Worm (Caenorhabditis elegans) whole organism, L1 larva: ENCODE measurements around the gene fbf-2.

ENCODE experiments used
- C04F5.9 ChIP-seq: sonication (generic microtip); optimal IDR thresholded peaks from 2 replicates; lab custom pipeline; 2016; ENCODE audit warnings: missing genetic modification characterization, missing compliant biosample characterization
- C34B4.2 ChIP-seq: sonication (generic microtip); optimal IDR thresholded peaks from 2 replicates; lab custom pipeline; 2017; ENCODE audit warnings: mild to moderate bottlenecking, missing genetic modification characterization, missing compliant biosample characterization
- F16B12.6 ChIP-seq: fragments of 150-350 bp; optimal IDR thresholded peaks from 2 replicates; lab custom pipeline; 2014; ENCODE audit warnings: missing biosample characterization, missing genetic modification characterization
- Y116A8C.19 ChIP-seq: sonication (generic microtip); optimal IDR thresholded peaks from 2 replicates; lab custom pipeline; 2016; ENCODE audit warnings: missing compliant biosample characterization, missing genetic modification characterization, borderline replicate concordance
- aly-2 ChIP-seq: fragments of 150-350 bp; optimal IDR thresholded peaks from 2 replicates; lab custom pipeline; 2014; ENCODE audit warnings: missing biosample characterization, missing genetic modification characterization
- ama-1 ChIP-seq: fragments of 150-350 bp; optimal IDR thresholded peaks from 2 replicates; lab custom pipeline; 2014
- ceh-63 ChIP-seq: fragments of 200-800 bp; sonication (Bioruptor generic); optimal IDR thresholded peaks from 2 replicates; lab custom pipeline; 2018; ENCODE audit warnings: mild to moderate bottlenecking, missing genetic modification characterization, missing compliant biosample characterization
- ceh-88 ChIP-seq: fragments of 200-800 bp; sonication (Bioruptor generic); IDR thresholded peaks from 2 replicates; pipeline ENCODE4 v1.3.6; 2022; ENCODE audit warnings: missing genetic modification characterization, missing compliant biosample characterization
- ceh-90 ChIP-seq: sonication (generic microtip); optimal IDR thresholded peaks from 2 replicates; lab custom pipeline; 2016; ENCODE audit warnings: missing genetic modification characterization, missing compliant biosample characterization
- efl-3 ChIP-seq: fragments of 200-800 bp; sonication (Bioruptor generic); optimal IDR thresholded peaks from 2 replicates; lab custom pipeline; 2018; ENCODE audit warnings: mild to moderate bottlenecking, missing genetic modification characterization, missing compliant biosample characterization
- egl-27 ChIP-seq, 2 experiments: fragments of 150-350 bp in 1 of 2; sonication (generic microtip); optimal IDR thresholded peaks; 3 replicates each; lab custom pipeline; 2017 to 2018; ENCODE audit warnings: missing biosample characterization in 2 of 2, missing genetic modification characterization in 2 of 2, missing genetic modification reagents in 2 of 2
- elt-2 ChIP-seq: sonication (generic microtip); optimal IDR thresholded peaks from 2 replicates; lab custom pipeline; 2016; ENCODE audit warnings: missing genetic modification characterization, mild to moderate bottlenecking, inconsistent platforms, missing compliant biosample characterization, missing genetic modification reagents
- ets-5 ChIP-seq: fragments of 200-800 bp; sonication (Bioruptor generic); IDR thresholded peaks from 2 replicates; pipeline ENCODE4 v1.3.6; 2022; ENCODE audit warnings: missing genetic modification characterization, missing compliant biosample characterization
- fkh-4 ChIP-seq: sonication (generic microtip); optimal IDR thresholded peaks from 2 replicates; lab custom pipeline; 2016; ENCODE audit warnings: missing compliant biosample characterization, missing genetic modification characterization, borderline replicate concordance
- fkh-8 ChIP-seq: sonication (generic microtip); optimal IDR thresholded peaks from 2 replicates; lab custom pipeline; 2016; ENCODE audit warnings: mild to moderate bottlenecking, missing genetic modification characterization, missing compliant biosample characterization
- grh-1 ChIP-seq: fragments of 200-800 bp; sonication (Bioruptor generic); IDR thresholded peaks from 2 replicates; pipeline ENCODE4 v1.3.6; 2022; ENCODE audit warnings: missing genetic modification reagents, missing genetic modification characterization, missing compliant biosample characterization
- hlh-17 ChIP-seq: fragments of 200-800 bp; sonication (Bioruptor generic); optimal IDR thresholded peaks from 2 replicates; lab custom pipeline; 2018; ENCODE audit warnings: missing genetic modification characterization, mild to moderate bottlenecking, missing compliant biosample characterization, moderate library complexity, borderline replicate concordance
- hpl-2 ChIP-seq: fragments of 150-350 bp; optimal IDR thresholded peaks from 2 replicates; lab custom pipeline; 2014; ENCODE audit warnings: missing biosample characterization, missing genetic modification reagents, missing genetic modification characterization
- isw-1 ChIP-seq: fragments of 200-800 bp; sonication (Bioruptor generic); IDR thresholded peaks from 2 replicates; pipeline ENCODE4 v1.3.6; 2022; ENCODE audit warnings: missing genetic modification characterization, missing compliant biosample characterization
- lin-13 ChIP-seq: fragments of 150-350 bp; optimal IDR thresholded peaks from 2 replicates; lab custom pipeline; 2014; ENCODE audit warnings: missing biosample characterization, missing genetic modification reagents, missing genetic modification characterization
- lin-39 ChIP-seq: fragments of 150-350 bp; optimal IDR thresholded peaks from 2 replicates; lab custom pipeline; 2014; ENCODE audit warnings: missing biosample characterization, missing genetic modification reagents, missing genetic modification characterization
- lir-3 ChIP-seq: sonication (generic microtip); optimal IDR thresholded peaks from 2 replicates; lab custom pipeline; 2016; ENCODE audit warnings: mild to moderate bottlenecking, missing genetic modification characterization, moderate library complexity, missing compliant biosample characterization; ENCODE audit not compliant: poor library complexity
- mab-9 ChIP-seq: fragments of 200-800 bp; sonication (Bioruptor generic); IDR thresholded peaks from 2 replicates; pipeline ENCODE4 v1.3.6; 2022; ENCODE audit warnings: missing genetic modification reagents, missing genetic modification characterization, missing compliant biosample characterization
- mef-2 ChIP-seq: fragments of 150-350 bp; optimal IDR thresholded peaks from 2 replicates; lab custom pipeline; 2014; ENCODE audit warnings: missing biosample characterization, missing genetic modification characterization
- nhr-12 ChIP-seq: sonication (generic microtip); optimal IDR thresholded peaks from 2 replicates; lab custom pipeline; 2017; ENCODE audit warnings: missing biosample characterization, missing genetic modification characterization
- nhr-19 ChIP-seq: fragments of 200-800 bp; sonication (Bioruptor generic); conservative IDR thresholded peaks from 2 replicates; pipeline ENCODE4 v1.3.6; 2022; ENCODE audit warnings: missing genetic modification characterization, missing compliant biosample characterization
- nhr-28 ChIP-seq: fragments of 150-350 bp; optimal IDR thresholded peaks from 2 replicates; lab custom pipeline; 2014; ENCODE audit warnings: missing biosample characterization, missing genetic modification characterization
- nhr-71 ChIP-seq: sonication (generic microtip); optimal IDR thresholded peaks from 2 replicates; lab custom pipeline; 2016; ENCODE audit warnings: mild to moderate bottlenecking, missing genetic modification characterization, moderate library complexity, missing compliant biosample characterization
- nhr-76 ChIP-seq: sonication (generic microtip); optimal IDR thresholded peaks from 2 replicates; lab custom pipeline; 2017; ENCODE audit warnings: missing biosample characterization, missing genetic modification characterization
- nhr-77 ChIP-seq: fragments of 150-350 bp; optimal IDR thresholded peaks from 2 replicates; lab custom pipeline; 2014; ENCODE audit warnings: missing biosample characterization, missing genetic modification characterization
- nhr-84 ChIP-seq: sonication (generic microtip); optimal IDR thresholded peaks from 2 replicates; lab custom pipeline; 2017; ENCODE audit warnings: missing biosample characterization, missing genetic modification characterization
- nhr-90 ChIP-seq: sonication (generic microtip); optimal IDR thresholded peaks from 2 replicates; lab custom pipeline; 2016; ENCODE audit warnings: mild to moderate bottlenecking, missing genetic modification characterization, missing compliant biosample characterization; ENCODE audit not compliant: poor library complexity
- pax-3 ChIP-seq: fragments of 200-800 bp; sonication (Bioruptor generic); optimal IDR thresholded peaks from 2 replicates; lab custom pipeline; 2018; ENCODE audit warnings: mild to moderate bottlenecking, missing genetic modification characterization, moderate library complexity, missing compliant biosample characterization
- skn-1 ChIP-seq: fragments of 150-350 bp; optimal IDR thresholded peaks from 2 replicates; lab custom pipeline; 2014; ENCODE audit warnings: missing biosample characterization, missing genetic modification characterization
- snpc-4 ChIP-seq: fragments of 150-350 bp; optimal IDR thresholded peaks from 2 replicates; lab custom pipeline; 2014; ENCODE audit warnings: missing biosample characterization, missing genetic modification characterization
- snu-23 ChIP-seq: sonication (generic microtip); optimal IDR thresholded peaks from 2 replicates; lab custom pipeline; 2016; ENCODE audit warnings: missing genetic modification characterization, missing compliant biosample characterization
- sox-4 ChIP-seq: sonication (generic microtip); optimal IDR thresholded peaks from 2 replicates; lab custom pipeline; 2016; ENCODE audit warnings: missing genetic modification characterization, missing compliant biosample characterization
- swsn-7 ChIP-seq: sonication (generic microtip); optimal IDR thresholded peaks from 2 replicates; lab custom pipeline; 2016; ENCODE audit warnings: missing genetic modification characterization, missing compliant biosample characterization
- tbx-2 ChIP-seq: sonication (generic microtip); optimal IDR thresholded peaks from 2 replicates; lab custom pipeline; 2016; ENCODE audit warnings: missing genetic modification characterization, missing compliant biosample characterization
- unc-130 ChIP-seq: fragments of 150-350 bp; optimal IDR thresholded peaks from 2 replicates; lab custom pipeline; 2017; ENCODE audit warnings: missing biosample characterization, missing genetic modification characterization, inconsistent platforms
- unc-30 ChIP-seq: sonication (generic microtip); optimal IDR thresholded peaks from 2 replicates; lab custom pipeline; 2017; ENCODE audit warnings: missing biosample characterization, missing genetic modification characterization
- unc-86 ChIP-seq: sonication (generic microtip); optimal IDR thresholded peaks from 2 replicates; lab custom pipeline; 2016; ENCODE audit warnings: missing genetic modification characterization, missing compliant biosample characterization
- unc-98 ChIP-seq: fragments of 200-800 bp; sonication (Bioruptor generic); IDR thresholded peaks from 2 replicates; pipeline ENCODE4 v1.3.6; 2022; ENCODE audit warnings: missing genetic modification characterization, missing compliant biosample characterization
- vab-15 ChIP-seq: sonication (generic microtip); optimal IDR thresholded peaks from 2 replicates; lab custom pipeline; 2017; ENCODE audit warnings: missing genotype, mild to moderate bottlenecking, missing genetic modification characterization, missing compliant biosample characterization
- xbp-1 ChIP-seq: sonication (generic microtip); optimal IDR thresholded peaks from 2 replicates; lab custom pipeline; 2016; ENCODE audit warnings: missing genetic modification characterization, missing compliant biosample characterization
- zip-4 ChIP-seq: fragments of 200-800 bp; sonication (Bioruptor generic); optimal IDR thresholded peaks from 2 replicates; lab custom pipeline; 2018; ENCODE audit warnings: mild to moderate bottlenecking, missing genetic modification characterization, moderate library complexity, missing compliant biosample characterization

Gene fbf-2

DNA sequence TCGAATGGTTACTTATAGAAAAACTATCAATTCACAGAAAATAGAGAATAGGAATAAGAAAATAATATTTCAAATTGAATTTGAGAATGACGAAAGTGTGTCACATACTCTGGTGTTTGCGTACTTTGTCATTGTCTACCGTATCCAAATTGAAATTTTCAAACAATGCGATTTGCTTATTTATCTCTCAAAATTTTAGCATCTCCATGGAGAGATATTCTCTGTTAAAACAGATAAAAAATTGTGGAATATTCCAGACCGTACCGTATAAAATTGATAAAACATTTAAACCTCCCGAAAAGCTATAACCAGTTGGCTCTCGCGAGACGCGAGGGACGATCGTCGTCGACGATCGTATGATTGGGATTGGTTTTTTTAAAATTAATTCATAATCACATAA lies 10.5 kb downstream of the fbf-2 start, which contains the start of gene fbf-1:
Gene fbf-1 (minus strand): TSS at position 101 of the 400 bp plus-strand sequence.
- TF ChIP-seq Y116A8C.19 (tag; lab: Kevin White, UChicago) (no peak), efl-3 (GFP tag; lab: Kevin White, UChicago) (no peak), ama-1 (lab: Kevin White, UChicago) (no peak), hlh-17 (no peak), unc-86 (tag; lab: Kevin White, UChicago) (no peak), fkh-8 (tag; lab: Kevin White, UChicago) (no peak), mef-2 (tag; lab: Kevin White, UChicago) (no peak), egl-27 (tag; optimal IDR thresholded peaks at IDR 0.05; lab: Kevin White, UChicago) (no peak), elt-2 (tag; lab: Kevin White, UChicago) (no peak)

- TF ChIP-seq ceh-90 (tag; lab: Kevin White, UChicago) (no peak), snu-23 (GFP tag; lab: Kevin White, UChicago) (no peak), aly-2 (tag; lab: Kevin White, UChicago) (no peak), efl-3 (GFP tag; lab: Kevin White, UChicago) (no peak)
- TF ChIP-seq, all 84 proteins: peak for 0
Measured at ce11 chrII:6077604-6078003, 13.7 kb downstream of the fbf-2 start, which contains the start of gene H12I13.6. Gene H12I13.6 (plus strand): TSS chrII:6077904.

DNA sequence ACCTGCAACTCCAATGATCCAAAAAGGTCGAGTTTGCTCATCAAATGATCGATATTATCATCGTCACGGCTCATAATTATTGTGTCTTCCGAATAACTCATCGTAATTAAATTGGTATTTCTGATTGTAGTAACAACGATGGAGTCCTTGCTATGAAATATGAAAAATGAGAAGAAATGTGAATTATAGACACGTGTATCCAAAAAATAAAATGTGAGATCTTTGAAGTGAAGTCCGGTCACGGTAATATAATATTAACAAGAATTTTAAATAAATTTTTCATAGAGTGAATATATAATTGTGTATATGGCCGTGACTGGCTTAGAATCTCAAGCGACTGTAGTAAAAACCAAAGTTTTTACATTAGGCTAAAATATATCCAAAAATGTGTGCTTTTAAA lies 24.2 kb downstream of the fbf-2 start, which contains the start of gene H12I13.1:
Gene H12I13.1 (minus strand): TSS at position 101 of the 400 bp plus-strand sequence.
- no peak for TF ChIP-seq skn-1 (tag; lab: Kevin White, UChicago)
- TF ChIP-seq ceh-90 (tag; lab: Kevin White, UChicago): no peak
- no peak for TF ChIP-seq nhr-77 (tag; lab: Kevin White, UChicago)
- no peak for TF ChIP-seq nhr-76
- no peak for TF ChIP-seq nhr-84
- no peak for TF ChIP-seq elt-2 (tag; lab: Kevin White, UChicago)
- no peak for TF ChIP-seq C04F5.9
- no peak for TF ChIP-seq lin-13 (GFP tag; lab: Kevin White, UChicago)
- TF ChIP-seq nhr-71 (tag; lab: Kevin White, UChicago): no peak
- TF ChIP-seq fkh-8 (tag; lab: Kevin White, UChicago): no peak
- no peak for TF ChIP-seq snpc-4
- no peak for TF ChIP-seq egl-27 (tag; optimal IDR thresholded peaks at IDR 0.05; lab: Kevin White, UChicago)

DNA sequence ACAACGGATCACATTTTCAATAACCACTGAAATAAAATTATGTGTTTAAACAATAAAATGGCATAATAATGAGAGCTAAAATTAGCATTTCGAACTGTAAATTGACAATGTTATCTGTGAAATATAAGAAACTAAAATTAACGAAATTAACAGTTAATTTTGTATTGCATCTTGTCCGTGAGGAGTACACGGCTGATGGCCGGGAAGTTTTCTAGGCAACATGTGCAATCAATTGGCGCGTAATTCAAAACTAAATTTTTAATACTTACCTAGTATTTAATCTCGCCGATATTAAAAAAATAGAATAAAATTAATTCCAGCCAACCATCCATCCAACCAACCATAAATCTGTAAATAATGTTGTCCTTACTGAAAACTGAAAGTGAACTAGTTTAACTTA lies 29.8 kb downstream of the fbf-2 start:
- TF ChIP-seq nhr-77 (tag; lab: Kevin White, UChicago) (no peak), pax-3 (peak; percentile 93), ets-5 (no peak), tbx-2 (peak; percentile 93), unc-30 (tag; lab: Kevin White, UChicago) (no peak), unc-98 (peak; percentile 74), nhr-19 (GFP tag; lab: Robert Waterston, UW) (peak; percentile 93), swsn-7 (tag; lab: Kevin White, UChicago) (peak; percentile 92), lir-3 (peak; percentile 98), nhr-84 (no peak), nhr-76 (no peak), lin-39 (tag; lab: Kevin White, UChicago) (peak; percentile 85), hpl-2 (no peak), xbp-1 (tag; lab: Kevin White, UChicago) (peak; percentile 91), C34B4.2 (tag; lab: Kevin White, UChicago) (peak; percentile 13), egl-27 (tag; optimal IDR thresholded peaks at IDR 0.05; lab: Kevin White, UChicago) (no peak), zip-4 (GFP tag; lab: Kevin White, UChicago) (peak; percentile 57), grh-1 (GFP tag; lab: Robert Waterston, UW) (peak; percentile 81), isw-1 (peak; percentile 74), nhr-28 (tag; lab: Kevin White, UChicago) (no peak), nhr-12 (tag; lab: Kevin White, UChicago) (no peak), fkh-4 (tag; lab: Kevin White, UChicago) (peak; percentile 97), mef-2 (tag; lab: Kevin White, UChicago) (no peak), sox-4 (peak; percentile 96), ceh-88 (peak; percentile 82), mab-9 (GFP tag; lab: Robert Waterston, UW) (peak; percentile 67; the same call in 1 of the 2 replicates), vab-15 (tag; lab: Kevin White, UChicago) (peak; percentile 44), ceh-90 (tag; lab: Kevin White, UChicago) (peak; percentile 97), fkh-8 (tag; lab: Kevin White, UChicago) (peak; percentile 73), nhr-90 (tag; lab: Kevin White, UChicago) (peak; percentile 97), unc-130 (tag; lab: Kevin White, UChicago) (peak; percentile 87), F16B12.6 (peak; percentile 43), ceh-63 (no peak)
